Worm (Caenorhabditis elegans) whole organism, late embryonic: ENCODE results near the gene Y105C5B.8.

Experiments
- F13H6.1 ChIP-seq: sonication (generic microtip); optimal IDR thresholded peaks from 2 replicates; lab custom pipeline; 2016; ENCODE audit warnings: missing genetic modification characterization, missing compliant biosample characterization
- K09A11.1 ChIP-seq: sonication (generic microtip); optimal IDR thresholded peaks from 2 replicates; lab custom pipeline; 2017; ENCODE audit warnings: antibody characterized with exemption, mild to moderate bottlenecking, missing genetic modification characterization, missing compliant biosample characterization; ENCODE audit not compliant: insufficient read depth
- ama-1 ChIP-seq: fragments of 150-350 bp; optimal IDR thresholded peaks from 2 replicates; lab custom pipeline; 2014
- dmd-4 ChIP-seq: sonication (generic microtip); optimal IDR thresholded peaks from 2 replicates; lab custom pipeline; 2016; ENCODE audit warnings: borderline replicate concordance, missing genetic modification characterization, missing compliant biosample characterization
- gmeb-2 ChIP-seq: sonication (generic microtip); optimal IDR thresholded peaks from 2 replicates; lab custom pipeline; 2016; ENCODE audit warnings: missing genetic modification characterization, inconsistent platforms, missing compliant biosample characterization
- pha-4 ChIP-seq: fragments of 150-350 bp; optimal IDR thresholded peaks from 2 replicates; lab custom pipeline; 2018; ENCODE audit warnings: missing biosample characterization, missing genetic modification reagents, missing genetic modification characterization
- pqm-1 ChIP-seq: sonication (generic microtip); optimal IDR thresholded peaks from 2 replicates; lab custom pipeline; 2016; ENCODE audit warnings: missing genetic modification characterization, missing compliant biosample characterization
- ref-2 ChIP-seq: sonication (generic microtip); optimal IDR thresholded peaks from 2 replicates; lab custom pipeline; 2016; ENCODE audit warnings: missing genetic modification characterization, missing compliant biosample characterization
- tbx-2 ChIP-seq: sonication (generic microtip); optimal IDR thresholded peaks from 2 replicates; lab custom pipeline; 2016; ENCODE audit warnings: missing genetic modification characterization, missing compliant biosample characterization
- unc-55 ChIP-seq: sonication (generic microtip); optimal IDR thresholded peaks from 2 replicates; lab custom pipeline; 2017; ENCODE audit warnings: missing biosample characterization, missing genetic modification reagents, missing genetic modification characterization
- ztf-16 ChIP-seq: sonication (generic microtip); optimal IDR thresholded peaks from 2 replicates; lab custom pipeline; 2017; ENCODE audit warnings: missing genetic modification characterization, missing compliant biosample characterization

DNA sequence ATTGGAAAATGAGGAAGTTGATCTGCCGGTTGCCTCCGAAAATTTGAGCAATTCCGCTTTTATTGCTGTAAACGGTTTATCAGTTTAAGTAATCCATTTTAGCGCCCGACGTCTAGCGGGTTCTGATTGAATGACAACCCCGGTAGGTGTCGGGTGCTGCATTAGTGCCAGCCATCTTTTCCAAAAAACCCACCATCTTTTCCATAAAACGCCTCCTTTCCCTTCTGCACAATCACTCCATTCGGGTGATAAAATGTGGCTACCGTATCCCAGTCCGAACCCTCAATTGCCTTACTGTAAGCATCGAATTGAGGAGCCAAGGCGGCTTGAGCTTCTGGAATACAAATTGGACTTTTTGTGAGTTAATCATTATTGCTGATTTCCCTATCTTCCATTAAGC lies 26.5 kb downstream of the Y105C5B.8 start:
- TF ChIP-seq F13H6.1 (tag; lab: Kevin White, UChicago): no peak
- TF ChIP-seq unc-55 (GFP tag; lab: Kevin White, UChicago): no peak
- TF ChIP-seq pha-4: no peak
- no peak for TF ChIP-seq ama-1 (lab: Kevin White, UChicago)
- TF ChIP-seq pqm-1 (tag; lab: Kevin White, UChicago): no peak
- TF ChIP-seq gmeb-2 (tag; lab: Kevin White, UChicago): no peak
- no peak for TF ChIP-seq dmd-4
- no peak for TF ChIP-seq ref-2 (tag; lab: Kevin White, UChicago)
- TF ChIP-seq ztf-16 (tag; lab: Kevin White, UChicago): no peak
- no peak for TF ChIP-seq K09A11.1 (tag; lab: Kevin White, UChicago)
- TF ChIP-seq tbx-2 (tag; lab: Kevin White, UChicago): no peak
